Fruit fly (Drosophila melanogaster) whole organism, embryonic: Measurements from ENCODE around the gene CG14194.

ENCODE experiments used
- Abd-B ChIP-seq: fragments of 200-800 bp; sonication (Bioruptor generic); optimal IDR thresholded peaks from 2 replicates; lab custom pipeline; 2018; ENCODE audit warnings: missing biosample characterization, mild to moderate bottlenecking, missing genetic modification characterization, moderate library complexity
- B-H2 ChIP-seq: fragments of 200-800 bp; sonication (Bioruptor generic); optimal IDR thresholded peaks from 2 replicates; lab custom pipeline; 2018; ENCODE audit warnings: missing biosample characterization, mild to moderate bottlenecking, missing genetic modification characterization
- CG10267 ChIP-seq: fragments of 200-800 bp; sonication (Bioruptor generic); optimal IDR thresholded peaks from 2 replicates; lab custom pipeline; 2018; ENCODE audit warnings: missing biosample characterization, mild to moderate bottlenecking, missing genetic modification characterization, moderate library complexity
- CG11398 ChIP-seq: fragments of 200-800 bp; sonication (Bioruptor generic); optimal IDR thresholded peaks from 2 replicates; lab custom pipeline; 2016; ENCODE audit warnings: missing biosample characterization, missing genetic modification characterization
- CG12104 ChIP-seq: fragments of 200-800 bp; sonication (Bioruptor generic); optimal IDR thresholded peaks from 3 replicates; lab custom pipeline; 2016; ENCODE audit warnings: missing biosample characterization, missing genetic modification characterization
- CG12299 ChIP-seq: fragments of 200-800 bp; sonication (Bioruptor generic); optimal IDR thresholded peaks from 2 replicates; lab custom pipeline; 2018; ENCODE audit warnings: missing biosample characterization, mild to moderate bottlenecking, missing genetic modification characterization
- CG12391 ChIP-seq: fragments of 200-800 bp; sonication (Bioruptor generic); optimal IDR thresholded peaks from 3 replicates; lab custom pipeline; 2018; ENCODE audit warnings: missing biosample characterization, mild to moderate bottlenecking, missing genetic modification characterization, moderate library complexity
- CG13296 ChIP-seq: fragments of 200-800 bp; sonication (Bioruptor generic); optimal IDR thresholded peaks from 3 replicates; lab custom pipeline; 2018; ENCODE audit warnings: missing biosample characterization, mild to moderate bottlenecking, missing genetic modification characterization
- CG13424 ChIP-seq: fragments of 200-800 bp; sonication (Bioruptor generic); optimal IDR thresholded peaks from 2 replicates; lab custom pipeline; 2019; ENCODE audit warnings: missing biosample characterization, mild to moderate bottlenecking, missing genetic modification characterization, moderate library complexity
- CG14710 ChIP-seq: fragments of 200-800 bp; sonication (Bioruptor generic); optimal IDR thresholded peaks from 3 replicates; lab custom pipeline; 2019; ENCODE audit warnings: missing biosample characterization, mild to moderate bottlenecking, missing genetic modification characterization, moderate library complexity
- CG3281 ChIP-seq: fragments of 200-800 bp; sonication (Bioruptor generic); optimal IDR thresholded peaks from 3 replicates; lab custom pipeline; 2017; ENCODE audit warnings: missing biosample characterization, mild to moderate bottlenecking, missing genetic modification characterization
- CG3726 ChIP-seq: fragments of 200-800 bp; sonication (Bioruptor generic); IDR thresholded peaks from 3 replicates; pipeline ENCODE4, ENCODE4 v1.3.6; 2022; ENCODE audit warnings: missing biosample characterization, missing genetic modification characterization
- CG3838 ChIP-seq: fragments of 200-800 bp; sonication (Bioruptor generic); optimal IDR thresholded peaks from 3 replicates; lab custom pipeline; 2016; ENCODE audit warnings: missing biosample characterization, missing genetic modification characterization
- CG43689 ChIP-seq: fragments of 200-800 bp; sonication (Bioruptor generic); IDR thresholded peaks from 2 replicates; pipeline ENCODE4 v1.3.6; 2022; ENCODE audit warnings: missing biosample characterization, missing genetic modification characterization
- Doc3 ChIP-seq: fragments of 200-800 bp; sonication (Bioruptor generic); IDR thresholded peaks from 3 replicates; pipeline ENCODE4 v1.3.6; 2022; ENCODE audit warnings: missing biosample characterization, missing genetic modification characterization; ENCODE audit not compliant: partially characterized antibody
- E2f2 ChIP-seq: fragments of 200-800 bp; sonication (Bioruptor generic); IDR thresholded peaks from 2 replicates; pipeline ENCODE4 v1.3.6; 2022; ENCODE audit warnings: missing biosample characterization, missing genetic modification characterization
- H2.0 ChIP-seq: fragments of 200-800 bp; sonication (Bioruptor generic); IDR thresholded peaks from 2 replicates; pipeline ENCODE4 v1.3.6; 2022; ENCODE audit warnings: missing biosample characterization, missing genetic modification characterization
- Hr39 ChIP-seq: fragments of >200 bp; optimal IDR thresholded peaks from 2 replicates; lab custom pipeline; 2017
- Hr78 ChIP-seq, 2 experiments: fragments of 200-800 bp in 1 of 2; fragments of >200 bp in 1 of 2; sonication (Bioruptor generic) in 1 of 2; optimal IDR thresholded peaks; 2 replicates each; lab custom pipeline; 2017 to 2019; ENCODE audit warnings: missing biosample characterization in 2 of 2, missing genetic modification characterization in 2 of 2, mild to moderate bottlenecking in 1 of 2, moderate library complexity in 1 of 2
- Lhr ChIP-seq: fragments of 200-800 bp; sonication (Bioruptor generic); optimal IDR thresholded peaks from 3 replicates; lab custom pipeline; 2017; ENCODE audit warnings: mild to moderate bottlenecking, missing biosample characterization, missing genetic modification reagents, missing genetic modification characterization
- Med ChIP-seq: fragments of 200-800 bp; sonication (Bioruptor generic); peaks from one replicate; lab custom pipeline; 2016; ENCODE audit warnings: missing biosample characterization, missing genetic modification characterization, mild to moderate bottlenecking, inconsistent platforms, moderate library complexity
- Meics ChIP-seq: fragments of 200-800 bp; sonication (Bioruptor generic); optimal IDR thresholded peaks from 2 replicates; lab custom pipeline; 2017; ENCODE audit warnings: missing biosample characterization, mild to moderate bottlenecking, missing genetic modification characterization
- NC2α ChIP-seq: fragments of 200-800 bp; sonication (Bioruptor generic); optimal IDR thresholded peaks from 2 replicates; lab custom pipeline; 2016; ENCODE audit warnings: missing biosample characterization, missing genetic modification characterization
- Sry-δ ChIP-seq: fragments of 200-800 bp; sonication (Bioruptor generic); optimal IDR thresholded peaks from 2 replicates; lab custom pipeline; 2016; ENCODE audit warnings: missing biosample characterization, missing genetic modification characterization
- Usf ChIP-seq: fragments of 200-800 bp; sonication (Bioruptor generic); optimal IDR thresholded peaks from 2 replicates; lab custom pipeline; 2017; ENCODE audit warnings: missing genotype, missing biosample characterization, missing genetic modification characterization
- Vsx1 ChIP-seq: fragments of 200-800 bp; sonication (Bioruptor generic); optimal IDR thresholded peaks from 2 replicates; lab custom pipeline; 2017; ENCODE audit warnings: missing biosample characterization, mild to moderate bottlenecking, missing genetic modification characterization, missing genetic modification reagents
- ab ChIP-seq: fragments of 200-800 bp; sonication (Bioruptor generic); optimal IDR thresholded peaks from 2 replicates; lab custom pipeline; 2016; ENCODE audit warnings: missing biosample characterization, missing genetic modification characterization
- bcd ChIP-seq: fragments of 200-800 bp; sonication (Bioruptor generic); optimal IDR thresholded peaks from 2 replicates; lab custom pipeline; 2017; ENCODE audit warnings: missing biosample characterization, mild to moderate bottlenecking, missing genetic modification characterization
- ci ChIP-seq: fragments of 200-800 bp; sonication (Bioruptor generic); IDR thresholded peaks from 3 replicates; pipeline ENCODE4 v1.3.6; 2022; ENCODE audit warnings: missing biosample characterization, missing genetic modification characterization
- corto ChIP-seq: fragments of 200-800 bp; sonication (Bioruptor generic); optimal IDR thresholded peaks from 2 replicates; lab custom pipeline; 2016; ENCODE audit warnings: missing biosample characterization, mild to moderate bottlenecking, missing genetic modification characterization, moderate library complexity
- disco-r ChIP-seq: fragments of 200-800 bp; sonication (Bioruptor generic); optimal IDR thresholded peaks from 2 replicates; lab custom pipeline; 2016; ENCODE audit warnings: missing biosample characterization, missing genetic modification characterization
- dm ChIP-seq: fragments of 200-800 bp; sonication (Bioruptor generic); optimal IDR thresholded peaks from 3 replicates; lab custom pipeline; 2016; ENCODE audit warnings: missing biosample characterization, missing genetic modification characterization
- ems ChIP-seq: fragments of 200-800 bp; sonication (Bioruptor generic); optimal IDR thresholded peaks from 3 replicates; lab custom pipeline; 2016; ENCODE audit warnings: missing biosample characterization, missing genetic modification characterization
- en ChIP-seq: fragments of 200-800 bp; sonication (Bioruptor generic); optimal IDR thresholded peaks from 2 replicates; lab custom pipeline; 2016; ENCODE audit warnings: missing biosample characterization, missing genetic modification characterization
- fd102C ChIP-seq: fragments of 200-800 bp; sonication (Bioruptor generic); optimal IDR thresholded peaks from 2 replicates; lab custom pipeline; 2018; ENCODE audit warnings: missing biosample characterization, mild to moderate bottlenecking, missing genetic modification characterization, moderate library complexity
- fd96Cb ChIP-seq: fragments of 200-800 bp; sonication (Bioruptor generic); optimal IDR thresholded peaks from 2 replicates; lab custom pipeline; 2018; ENCODE audit warnings: missing biosample characterization, mild to moderate bottlenecking, missing genetic modification characterization, moderate library complexity
- hb ChIP-seq: fragments of 200-800 bp; sonication (Bioruptor generic); IDR thresholded peaks from 3 replicates; pipeline ENCODE4 v1.3.6; 2022; ENCODE audit warnings: missing biosample characterization, missing genetic modification characterization; ENCODE audit not compliant: partially characterized antibody
- hkb ChIP-seq, 2 experiments: fragments of 200-800 bp in 1 of 2; fragments of >200 bp in 1 of 2; sonication (Bioruptor generic) in 1 of 2; IDR thresholded peaks in 1 of 2; optimal IDR thresholded peaks in 1 of 2; 2 replicates each; pipeline versions ENCODE4 v1.3.6 to Lab custom; 2017 to 2022; ENCODE audit warnings: missing biosample characterization in 1 of 2, missing genetic modification characterization in 1 of 2
- klu ChIP-seq: fragments of 200-800 bp; sonication (Bioruptor generic); IDR thresholded peaks from 2 replicates; pipeline ENCODE4 v1.3.6; 2022; ENCODE audit warnings: missing biosample characterization, missing genetic modification characterization
- lov ChIP-seq, 2 experiments: fragments of 200-800 bp in 1 of 2; fragments of >200 bp in 1 of 2; sonication (Bioruptor generic) in 1 of 2; IDR thresholded peaks in 1 of 2; optimal IDR thresholded peaks in 1 of 2; 2 replicates in 1 of 2; 3 replicates in 1 of 2; pipeline versions ENCODE4 v1.3.6 to Lab custom; 2017 to 2022; ENCODE audit warnings: missing biosample characterization in 1 of 2, missing genetic modification characterization in 1 of 2
- peb ChIP-seq: fragments of 200-800 bp; sonication (Bioruptor generic); IDR thresholded peaks from 2 replicates; pipeline ENCODE4 v1.3.6; 2022; ENCODE audit warnings: missing biosample characterization, missing genetic modification characterization
- pita ChIP-seq: fragments of 200-800 bp; sonication (Bioruptor generic); optimal IDR thresholded peaks from 2 replicates; lab custom pipeline; 2017; ENCODE audit warnings: missing biosample characterization, mild to moderate bottlenecking, missing genetic modification characterization
- psq ChIP-seq: fragments of 200-800 bp; sonication (Bioruptor generic); optimal IDR thresholded peaks from 2 replicates; lab custom pipeline; 2017; ENCODE audit warnings: missing biosample characterization, missing genetic modification characterization
- pzg ChIP-seq: fragments of 200-800 bp; sonication (Bioruptor generic); optimal IDR thresholded peaks from 3 replicates; lab custom pipeline; 2018; ENCODE audit warnings: missing biosample characterization, mild to moderate bottlenecking, missing genetic modification characterization, moderate library complexity
- rib ChIP-seq: fragments of 200-800 bp; sonication (Bioruptor generic); IDR thresholded peaks from 2 replicates; pipeline ENCODE4 v1.3.6; 2022; ENCODE audit warnings: missing biosample characterization, missing genetic modification characterization
- sens-2 ChIP-seq: fragments of 200-800 bp; sonication (Bioruptor generic); IDR thresholded peaks from 2 replicates; pipeline ENCODE4 v1.3.6; 2022; ENCODE audit warnings: missing biosample characterization, missing genetic modification characterization
- seq ChIP-seq: fragments of 200-800 bp; sonication (Bioruptor generic); IDR thresholded peaks from 2 replicates; pipeline ENCODE4 v1.3.6; 2022; ENCODE audit warnings: missing biosample characterization, missing genetic modification characterization
- sr ChIP-seq: fragments of 200-800 bp; sonication (Bioruptor generic); IDR thresholded peaks from 3 replicates; pipeline ENCODE4 v1.3.6; 2022; ENCODE audit warnings: missing biosample characterization, missing genetic modification characterization
- tx ChIP-seq: fragments of 200-800 bp; sonication (Bioruptor generic); optimal IDR thresholded peaks from 2 replicates; lab custom pipeline; 2016; ENCODE audit warnings: missing biosample characterization, missing genetic modification characterization
- wek ChIP-seq: fragments of 200-800 bp; sonication (Bioruptor generic); optimal IDR thresholded peaks from 3 replicates; lab custom pipeline; 2018; ENCODE audit warnings: missing biosample characterization, mild to moderate bottlenecking, missing genetic modification characterization, moderate library complexity
- zen ChIP-seq: fragments of 200-800 bp; sonication (Bioruptor generic); optimal IDR thresholded peaks from 3 replicates; lab custom pipeline; 2018; ENCODE audit warnings: missing biosample characterization, mild to moderate bottlenecking, missing genetic modification characterization, moderate library complexity

Gene CG14194

dm6 chrX:19208014-19208413 is 14.7 kb downstream of the CG14194 start, which contains the start of gene Ulp1 (continued):
- peak; percentile 89 for TF ChIP-seq Abd-B (GFP tag; lab: Kevin White, UChicago)
- no peak for TF ChIP-seq dm (GFP tag; lab: Kevin White, UChicago)
- TF ChIP-seq pzg (GFP tag; lab: Kevin White, UChicago) = peak; percentile 91
- no peak for TF ChIP-seq CG13424 (tag; lab: Kevin White, UChicago)
- TF ChIP-seq en = no peak
- no peak for TF ChIP-seq Hr78 (GFP tag; optimal IDR thresholded peaks at IDR 0.05; lab: Kevin White, UChicago)
- peak; percentile 87 for TF ChIP-seq Med (GFP tag; lab: Kevin White, UChicago)
- TF ChIP-seq Vsx1 = peak; percentile 69
- TF ChIP-seq CG12299 (tag; lab: Kevin White, UChicago) = no peak
- TF ChIP-seq fd96Cb = no peak
- no peak for TF ChIP-seq Usf
- no peak for TF ChIP-seq wek (GFP tag; lab: Kevin White, UChicago)
- TF ChIP-seq NC2α (GFP tag; lab: Kevin White, UChicago) = no peak
- peak; percentile 69 for TF ChIP-seq Sry-δ
- TF ChIP-seq rib (GFP tag; lab: Robert Waterston, UW) = no peak; the same call in 1 of the 2 replicates
- TF ChIP-seq CG3838 (GFP tag; lab: Kevin White, UChicago) = no peak
- TF ChIP-seq CG10267 = peak; percentile 85
- TF ChIP-seq CG43689 (GFP tag; lab: Robert Waterston, UW) = no peak
- TF ChIP-seq B-H2 (GFP tag; lab: Kevin White, UChicago) = no peak
- TF ChIP-seq hb (GFP tag; lab: Robert Waterston, UW) = no peak
- TF ChIP-seq sens-2 (GFP tag; lab: Robert Waterston, UW) = no peak
- no peak for TF ChIP-seq fd102C (GFP tag; lab: Kevin White, UChicago)
- TF ChIP-seq hkb (optimal IDR thresholded peaks at IDR 0.05; lab: Kevin White, UChicago) = no peak
- TF ChIP-seq hkb (GFP tag; IDR thresholded peaks at IDR 0.05; lab: Robert Waterston, UW) = no peak
- peak; percentile 9 for TF ChIP-seq Meics (GFP tag; lab: Kevin White, UChicago)
- TF ChIP-seq ab (GFP tag; lab: Kevin White, UChicago) = no peak
- TF ChIP-seq bcd (GFP tag; lab: Kevin White, UChicago) = peak; percentile 30
- TF ChIP-seq seq (GFP tag; lab: Robert Waterston, UW) = no peak
- no peak for TF ChIP-seq sr (GFP tag; lab: Robert Waterston, UW)
- no peak for TF ChIP-seq CG12104 (GFP tag; lab: Kevin White, UChicago)
- peak; percentile 69 for TF ChIP-seq CG14710 (tag; lab: Kevin White, UChicago)
- TF ChIP-seq tx = no peak
- TF ChIP-seq ems (GFP tag; lab: Kevin White, UChicago) = peak; percentile 3
- TF ChIP-seq ci (GFP tag; lab: Robert Waterston, UW) = 0 out of 3 replicates have a peak, but pooled peaks have one; percentile 32
- peak; percentile 60 for TF ChIP-seq Lhr (GFP tag; lab: Kevin White, UChicago)
- no peak for TF ChIP-seq lov (optimal IDR thresholded peaks at IDR 0.05; lab: Kevin White, UChicago)
- TF ChIP-seq lov (GFP tag; IDR thresholded peaks at IDR 0.05; lab: Robert Waterston, UW) = no peak
- no peak for TF ChIP-seq Hr39 (lab: Kevin White, UChicago)
- no peak for TF ChIP-seq Doc3 (GFP tag; lab: Robert Waterston, UW)
- TF ChIP-seq pita (GFP tag; lab: Kevin White, UChicago) = no peak
- no peak for TF ChIP-seq CG11398
- TF ChIP-seq disco-r (GFP tag; lab: Kevin White, UChicago) = no peak
- peak; percentile 30 for TF ChIP-seq CG12391 (tag; lab: Kevin White, UChicago)
- TF ChIP-seq peb (GFP tag; lab: Robert Waterston, UW) = no peak
- TF ChIP-seq klu = no peak
- TF ChIP-seq CG3281 = no peak
- TF ChIP-seq corto = no peak
- TF ChIP-seq CG3726 (GFP tag; lab: Robert Waterston, UW) = no peak
- TF ChIP-seq psq = no peak
- TF ChIP-seq E2f2 = peak; percentile 58
- TF ChIP-seq H2.0 = no peak
- peak; percentile 87 for TF ChIP-seq zen (tag; lab: Kevin White, UChicago)
- no peak for TF ChIP-seq CG13296 (GFP tag; lab: Kevin White, UChicago)
